Worm (Caenorhabditis elegans) whole organism, young adult: Measurements from ENCODE around the gene ztf-22.

Experiments
- B0019.2 ChIP-seq: fragments of 200-800 bp; sonication (Bioruptor generic); conservative IDR thresholded peaks from 2 replicates; pipeline ENCODE4 v1.3.6; 2022; ENCODE audit warnings: missing genetic modification reagents, missing genetic modification characterization, missing compliant biosample characterization
- B0261.1 ChIP-seq: sonication (generic microtip); optimal IDR thresholded peaks from 2 replicates; lab custom pipeline; 2016; ENCODE audit warnings: mild to moderate bottlenecking, missing genetic modification characterization, moderate library complexity, missing compliant biosample characterization
- F10E7.11 ChIP-seq: sonication (generic microtip); optimal IDR thresholded peaks from 2 replicates; lab custom pipeline; 2017; ENCODE audit warnings: mild to moderate bottlenecking, missing genetic modification characterization, moderate library complexity, missing compliant biosample characterization
- F39B2.1 ChIP-seq: fragments of 200-800 bp; sonication (Bioruptor generic); IDR thresholded peaks from 2 replicates; pipeline ENCODE4 v1.3.6; 2022; ENCODE audit warnings: missing genetic modification reagents, missing genetic modification characterization, missing compliant biosample characterization
- K11D2.4 ChIP-seq: fragments of 200-800 bp; sonication (Bioruptor generic); IDR thresholded peaks from 2 replicates; pipeline ENCODE4 v1.3.6; 2022; ENCODE audit warnings: missing genetic modification reagents, missing genetic modification characterization, missing compliant biosample characterization
- Y53F4B.3 ChIP-seq: fragments of 200-800 bp; sonication (Bioruptor generic); IDR thresholded peaks from 2 replicates; pipeline ENCODE4 v1.3.6; 2022; ENCODE audit warnings: missing genetic modification reagents, missing genetic modification characterization, missing compliant biosample characterization
- Y67H2A.10 ChIP-seq: fragments of 200-800 bp; sonication (Bioruptor generic); conservative IDR thresholded peaks from 2 replicates; pipeline ENCODE4 v1.3.6; 2022; ENCODE audit warnings: missing genetic modification reagents, missing genetic modification characterization, missing compliant biosample characterization
- ama-1 ChIP-seq, 3 experiments: fragments of 150-350 bp in 1 of 3; sonication (generic microtip) in 2 of 3; optimal IDR thresholded peaks; 2 replicates each; lab custom pipeline; 2014 to 2018; ENCODE audit warnings: missing biosample characterization in 2 of 3, missing genetic modification characterization in 2 of 3, missing genetic modification reagents in 2 of 3
- aptf-2 ChIP-seq: fragments of 200-800 bp; sonication (Bioruptor generic); conservative IDR thresholded peaks from 2 replicates; pipeline ENCODE4 v1.3.6; 2022; ENCODE audit warnings: missing genetic modification reagents, missing genetic modification characterization, missing compliant biosample characterization
- atf-7 ChIP-seq: sonication (generic microtip); optimal IDR thresholded peaks from 2 replicates; lab custom pipeline; 2017; ENCODE audit warnings: mild to moderate bottlenecking, missing genetic modification characterization, missing compliant biosample characterization
- attf-6 ChIP-seq: fragments of 200-800 bp; sonication (Bioruptor generic); IDR thresholded peaks from 2 replicates; pipeline ENCODE4 v1.3.6; 2022; ENCODE audit warnings: missing genetic modification reagents, missing genetic modification characterization, missing compliant biosample characterization
- bed-1 ChIP-seq: fragments of 200-800 bp; sonication (Bioruptor generic); IDR thresholded peaks from 2 replicates; pipeline ENCODE4 v1.3.6; 2022; ENCODE audit warnings: missing genetic modification reagents, missing genetic modification characterization, missing compliant biosample characterization
- bed-2 ChIP-seq: fragments of 200-800 bp; sonication (Bioruptor generic); IDR thresholded peaks from 2 replicates; pipeline ENCODE4 v1.3.6; 2022; ENCODE audit warnings: missing genetic modification reagents, missing genetic modification characterization, missing compliant biosample characterization
- die-1 ChIP-seq: sonication (generic microtip); optimal IDR thresholded peaks from 2 replicates; lab custom pipeline; 2016; ENCODE audit warnings: missing genotype, mild to moderate bottlenecking, missing genetic modification characterization, missing compliant biosample characterization
- dpff-1 ChIP-seq: sonication (generic microtip); optimal IDR thresholded peaks from 2 replicates; lab custom pipeline; 2017; ENCODE audit warnings: mild to moderate bottlenecking, missing genetic modification characterization, missing compliant biosample characterization
- egrh-3 ChIP-seq: fragments of 200-800 bp; sonication (Bioruptor generic); IDR thresholded peaks from 2 replicates; pipeline ENCODE4 v1.3.6; 2022; ENCODE audit warnings: missing genetic modification reagents, missing genetic modification characterization, missing compliant biosample characterization
- gei-17 ChIP-seq: fragments of 200-800 bp; sonication (Bioruptor generic); optimal IDR thresholded peaks from 2 replicates; lab custom pipeline; 2018; ENCODE audit warnings: mild to moderate bottlenecking, missing genetic modification characterization, missing compliant biosample characterization
- hrde-1 ChIP-seq: sonication (generic microtip); optimal IDR thresholded peaks from 2 replicates; lab custom pipeline; 2016; ENCODE audit warnings: missing genetic modification characterization, mild to moderate bottlenecking, missing compliant biosample characterization, moderate library complexity, missing genotype, missing genetic modification reagents, borderline replicate concordance
- let-526 ChIP-seq: fragments of 200-800 bp; sonication (Bioruptor generic); IDR thresholded peaks from 2 replicates; pipeline ENCODE4 v1.3.6; 2022; ENCODE audit warnings: missing genetic modification reagents, missing genetic modification characterization, missing compliant biosample characterization
- lin-26 ChIP-seq: fragments of 200-800 bp; sonication (Bioruptor generic); IDR thresholded peaks from 2 replicates; pipeline ENCODE4 v1.3.6; 2022; ENCODE audit warnings: missing genetic modification reagents, missing genetic modification characterization, missing compliant biosample characterization
- lin-54 ChIP-seq: fragments of 200-800 bp; sonication (Bioruptor generic); optimal IDR thresholded peaks from 2 replicates; lab custom pipeline; 2018; ENCODE audit warnings: mild to moderate bottlenecking, missing genetic modification characterization, missing compliant biosample characterization
- lir-1 ChIP-seq: fragments of 200-800 bp; sonication (Bioruptor generic); conservative IDR thresholded peaks from 2 replicates; pipeline ENCODE4 v1.3.6; 2022; ENCODE audit warnings: missing genetic modification reagents, missing genetic modification characterization, missing compliant biosample characterization
- lsy-27 ChIP-seq: sonication (generic microtip); optimal IDR thresholded peaks from 2 replicates; lab custom pipeline; 2017; ENCODE audit warnings: missing genetic modification characterization, mild to moderate bottlenecking, missing compliant biosample characterization, antibody characterized with exemption, missing genotype, borderline replicate concordance; ENCODE audit not compliant: insufficient read depth
- madf-10 ChIP-seq: sonication (generic microtip); optimal IDR thresholded peaks from 2 replicates; lab custom pipeline; 2016; ENCODE audit warnings: mild to moderate bottlenecking, missing genetic modification characterization, missing compliant biosample characterization
- madf-3 ChIP-seq: fragments of 200-800 bp; sonication (Bioruptor generic); IDR thresholded peaks from 2 replicates; pipeline ENCODE4 v1.3.6; 2022; ENCODE audit warnings: missing genetic modification reagents, missing genetic modification characterization, missing compliant biosample characterization
- madf-8 ChIP-seq: fragments of 200-800 bp; sonication (Bioruptor generic); conservative IDR thresholded peaks from 2 replicates; pipeline ENCODE4 v1.3.6; 2022; ENCODE audit warnings: missing genetic modification reagents, missing genetic modification characterization, missing compliant biosample characterization
- mcd-1 ChIP-seq: fragments of 200-800 bp; sonication (Bioruptor generic); IDR thresholded peaks from 2 replicates; pipeline ENCODE4 v1.3.6; 2022; ENCODE audit warnings: missing genetic modification reagents, missing genetic modification characterization, missing compliant biosample characterization
- nfya-2 ChIP-seq: fragments of 200-800 bp; sonication (Bioruptor generic); IDR thresholded peaks from 2 replicates; pipeline ENCODE4 v1.3.6; 2022; ENCODE audit warnings: missing genetic modification reagents, missing genetic modification characterization, missing compliant biosample characterization
- nhr-179 ChIP-seq: sonication (generic microtip); optimal IDR thresholded peaks from 2 replicates; lab custom pipeline; 2016; ENCODE audit warnings: mild to moderate bottlenecking, missing genetic modification characterization, missing compliant biosample characterization
- nhr-90 ChIP-seq: sonication (generic microtip); optimal IDR thresholded peaks from 2 replicates; lab custom pipeline; 2016; ENCODE audit warnings: missing genotype, mild to moderate bottlenecking, missing genetic modification characterization, missing compliant biosample characterization
- pha-4 ChIP-seq: fragments of 150-350 bp; sonication (generic microtip); optimal IDR thresholded peaks from 2 replicates; lab custom pipeline; 2014; ENCODE audit warnings: missing biosample characterization, missing genetic modification reagents, missing genetic modification characterization
- rec-8 ChIP-seq, 2 experiments: sonication (generic microtip); optimal IDR thresholded peaks; 2 replicates each; lab custom pipeline; 2016; ENCODE audit warnings: mild to moderate bottlenecking in 2 of 2, missing genetic modification characterization in 2 of 2, missing genetic modification reagents in 2 of 2, missing genotype in 2 of 2, missing biosample characterization in 1 of 2, missing compliant biosample characterization in 1 of 2, moderate library complexity in 1 of 2
- repo-1 ChIP-seq: sonication (generic microtip); optimal IDR thresholded peaks from 2 replicates; lab custom pipeline; 2017; ENCODE audit warnings: mild to moderate bottlenecking, missing genetic modification characterization, missing compliant biosample characterization
- sea-2 ChIP-seq: fragments of 200-800 bp; sonication (Bioruptor generic); IDR thresholded peaks from 2 replicates; pipeline ENCODE4 v1.3.6; 2022; ENCODE audit warnings: missing genetic modification characterization, missing compliant biosample characterization
- snpc-1.3 ChIP-seq: sonication (generic microtip); optimal IDR thresholded peaks from 2 replicates; lab custom pipeline; 2017; ENCODE audit warnings: missing genetic modification characterization, mild to moderate bottlenecking, missing compliant biosample characterization, antibody characterized with exemption, moderate library complexity, missing genotype, missing genetic modification reagents; ENCODE audit not compliant: insufficient read depth
- somi-1 ChIP-seq: fragments of 200-800 bp; sonication (Bioruptor generic); optimal IDR thresholded peaks from 2 replicates; lab custom pipeline; 2018; ENCODE audit warnings: mild to moderate bottlenecking, missing genetic modification characterization, missing compliant biosample characterization
- sptf-2 ChIP-seq: fragments of 200-800 bp; sonication (Bioruptor generic); optimal IDR thresholded peaks from 2 replicates; lab custom pipeline; 2018; ENCODE audit warnings: mild to moderate bottlenecking, missing genetic modification characterization, missing compliant biosample characterization
- unc-130 ChIP-seq: sonication (generic microtip); optimal IDR thresholded peaks from 2 replicates; lab custom pipeline; 2016; ENCODE audit warnings: missing genetic modification reagents, missing genetic modification characterization, missing compliant biosample characterization
- unc-62 ChIP-seq: fragments of 150-350 bp; optimal IDR thresholded peaks from 2 replicates; lab custom pipeline; 2014; ENCODE audit warnings: missing biosample characterization, missing genetic modification reagents, missing genetic modification characterization
- ztf-18 ChIP-seq: sonication (generic microtip); optimal IDR thresholded peaks from 2 replicates; lab custom pipeline; 2016; ENCODE audit warnings: missing genotype, mild to moderate bottlenecking, missing genetic modification characterization, missing compliant biosample characterization
- ztf-22 ChIP-seq: fragments of 200-800 bp; sonication (Bioruptor generic); optimal IDR thresholded peaks from 2 replicates; lab custom pipeline; 2018; ENCODE audit warnings: mild to moderate bottlenecking, missing genetic modification characterization, moderate library complexity, missing compliant biosample characterization
- ztf-28 ChIP-seq: fragments of 200-800 bp; sonication (Bioruptor generic); IDR thresholded peaks from 2 replicates; pipeline ENCODE4 v1.3.6; 2022; ENCODE audit warnings: missing genetic modification reagents, missing genetic modification characterization, missing compliant biosample characterization
- ztf-3 ChIP-seq: fragments of 200-800 bp; sonication (Bioruptor generic); optimal IDR thresholded peaks from 2 replicates; lab custom pipeline; 2018; ENCODE audit warnings: mild to moderate bottlenecking, missing genetic modification characterization, missing compliant biosample characterization
- ztf-6 ChIP-seq: fragments of 200-800 bp; sonication (Bioruptor generic); IDR thresholded peaks from 2 replicates; pipeline ENCODE4 v1.3.6; 2022; ENCODE audit warnings: missing genetic modification reagents, missing genetic modification characterization, missing compliant biosample characterization

Gene ztf-22

ce11 chrII:13255291-13255690 lies 30.3 kb downstream of the ztf-22 start:
- TF ChIP-seq bed-2 (no peak), sptf-2 (no peak), repo-1 (tag; lab: Kevin White, UChicago) (no peak), nhr-179 (tag; lab: Kevin White, UChicago) (no peak), unc-62 (GFP tag; lab: Kevin White, UChicago) (no peak), lin-26 (GFP tag; lab: Robert Waterston, UW) (no peak), let-526 (GFP tag; lab: Robert Waterston, UW) (no peak), nfya-2 (no peak), hrde-1 (tag; lab: Kevin White, UChicago) (no peak), lsy-27 (tag; lab: Kevin White, UChicago) (no peak), dpff-1 (no peak), ztf-22 (GFP tag; lab: Kevin White, UChicago) (no peak), lin-54 (GFP tag; lab: Kevin White, UChicago) (no peak), Y53F4B.3 (GFP tag; lab: Robert Waterston, UW) (no peak), pha-4 (tag; lab: Kevin White, UChicago) (no peak), atf-7 (tag; lab: Kevin White, UChicago) (no peak), B0019.2 (GFP tag; lab: Robert Waterston, UW) (no peak), Y67H2A.10 (GFP tag; lab: Robert Waterston, UW) (no peak), attf-6 (GFP tag; lab: Robert Waterston, UW) (no peak)

ce11 chrII:13248886-13249285 lies 36.7 kb downstream of the ztf-22 start, which contains the start of gene F15D4.6:
Gene F15D4.6, plus strand, starts transcription at chrII:13249186.
- TF ChIP-seq lin-54 (GFP tag; lab: Kevin White, UChicago): no peak
- no peak for TF ChIP-seq F10E7.11 (tag; lab: Kevin White, UChicago)
- no peak for TF ChIP-seq nhr-90 (tag; lab: Kevin White, UChicago)
- no peak for TF ChIP-seq gei-17
- TF ChIP-seq ztf-3: no peak
- TF ChIP-seq unc-130 (GFP tag; lab: Kevin White, UChicago): no peak
- no peak for TF ChIP-seq madf-3 (GFP tag; lab: Robert Waterston, UW)
- TF ChIP-seq sptf-2: no peak
- TF ChIP-seq ztf-28 (GFP tag; lab: Robert Waterston, UW): no peak
- no peak for TF ChIP-seq rec-8 (tag; optimal IDR thresholded peaks at IDR 0.05; lab: Kevin White, UChicago)
- no peak for TF ChIP-seq F39B2.1 (GFP tag; lab: Robert Waterston, UW)
- TF ChIP-seq dpff-1: no peak
- TF ChIP-seq ztf-18 (tag; lab: Kevin White, UChicago): no peak
- no peak for TF ChIP-seq mcd-1 (GFP tag; lab: Robert Waterston, UW)
- TF ChIP-seq sea-2: no peak

ce11 chrII:13245076-13245475 lies 40.6 kb downstream of the ztf-22 start, which contains the start of gene F15D4.5:
Gene F15D4.5, plus strand, starts transcription at chrII:13245376.
- TF ChIP-seq die-1 (tag; lab: Kevin White, UChicago) (no peak), B0019.2 (GFP tag; lab: Robert Waterston, UW) (no peak), repo-1 (tag; lab: Kevin White, UChicago) (no peak), K11D2.4 (GFP tag; lab: Robert Waterston, UW) (no peak), snpc-1.3 (tag; lab: Kevin White, UChicago) (no peak), bed-2 (no peak)

ce11 chrII:13243021-13243420 lies 42.6 kb downstream of the ztf-22 start, which contains the start of gene F15D4.4:
Gene F15D4.4, minus strand, starts transcription at chrII:13243121.
- TF ChIP-seq bed-1 (GFP tag; lab: Robert Waterston, UW) (no peak), lir-1 (GFP tag; lab: Robert Waterston, UW) (no peak), egrh-3 (GFP tag; lab: Robert Waterston, UW) (no peak), madf-8 (GFP tag; lab: Robert Waterston, UW) (no peak), sea-2 (no peak), madf-10 (no peak), ztf-6 (no peak), ama-1 (optimal IDR thresholded peaks at IDR 0.05; lab: Kevin White, UChicago) (no peak), ama-1 (GFP tag; optimal IDR thresholded peaks at IDR 0.05; lab: Kevin White, UChicago) (no peak), aptf-2 (no peak), B0261.1 (tag; lab: Kevin White, UChicago) (no peak), ztf-22 (GFP tag; lab: Kevin White, UChicago) (no peak), gei-17 (no peak), somi-1 (GFP tag; lab: Kevin White, UChicago) (no peak)
